Fruit fly (Drosophila melanogaster): ENCODE measurements around the gene PLCXD.

DNA sequence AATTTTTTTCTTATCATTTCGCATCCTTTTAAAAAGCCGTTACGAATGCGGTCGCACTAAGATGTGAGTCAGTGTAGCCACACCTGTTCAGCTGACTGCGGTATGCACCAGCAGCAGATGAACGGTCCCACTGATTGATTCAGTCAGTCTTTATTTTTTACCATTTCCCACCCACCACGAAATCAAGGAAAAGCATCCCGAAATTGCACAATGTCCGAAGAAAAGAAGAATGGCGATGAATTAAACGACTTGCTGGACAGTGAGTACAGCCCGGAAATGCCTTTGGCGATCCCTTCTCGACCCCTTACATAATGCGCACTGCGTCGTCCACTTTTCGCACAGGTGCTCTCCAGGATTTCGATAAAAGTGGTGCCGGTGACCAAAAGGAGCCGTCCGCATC is 44.4 kb downstream of the PLCXD start:
- TF ChIP-seq CG12768 (GFP tag; optimal IDR thresholded peaks at IDR 0.05) (no peak), pad (GFP tag; optimal IDR thresholded peaks at IDR 0.05) (no peak), Crg-1 (GFP tag; optimal IDR thresholded peaks at IDR 0.05) (no peak), CG7045 (GFP tag; optimal IDR thresholded peaks at IDR 0.05) (no peak), cic (GFP tag; optimal IDR thresholded peaks at IDR 0.05) (no peak), CG5204 (GFP tag; optimal IDR thresholded peaks at IDR 0.05) (no peak), CG1620 (GFP tag; optimal IDR thresholded peaks at IDR 0.05) (no peak), CG11617 (GFP tag; optimal IDR thresholded peaks at IDR 0.05) (no peak)
